Worm (Caenorhabditis elegans) whole organism, L2 larva: Measurements from ENCODE around the gene Y22D7AL.15.

Experiments used
- mdl-1 ChIP-seq, 2 experiments: fragments of 150-350 bp in 1 of 2; sonication (generic microtip) in 1 of 2; optimal IDR thresholded peaks; 2 replicates each; lab custom pipeline; 2017; ENCODE audit warnings: missing biosample characterization in 2 of 2, missing genetic modification characterization in 2 of 2
- snpc-4 ChIP-seq: fragments of 150-350 bp; optimal IDR thresholded peaks from 2 replicates; lab custom pipeline; 2014; ENCODE audit warnings: missing biosample characterization, missing genetic modification characterization

- no peak for TF ChIP-seq snpc-4 (tag; lab: Kevin White, UChicago)
- no peak for TF ChIP-seq mdl-1 (tag; optimal IDR thresholded peaks at IDR 0.05; lab: Kevin White, UChicago)
Observed at ce11 chrIII:1673320-1673719, 13.7 kb upstream of the Y22D7AL.15 start.
